Worm (Caenorhabditis elegans) whole organism, L2 larva: Measurements from ENCODE around the gene T28D6.7.

Experiments
- C34F6.9 ChIP-seq: fragments of 150-350 bp; optimal IDR thresholded peaks from 2 replicates; lab custom pipeline; 2014; ENCODE audit warnings: missing biosample characterization, missing genetic modification characterization
- alr-1 ChIP-seq: fragments of 150-350 bp; optimal IDR thresholded peaks from 2 replicates; lab custom pipeline; 2014; ENCODE audit warnings: missing biosample characterization, missing genetic modification characterization
- egl-27 ChIP-seq: sonication (generic microtip); optimal IDR thresholded peaks from 3 replicates; lab custom pipeline; 2017; ENCODE audit warnings: missing biosample characterization, missing genetic modification reagents, missing genetic modification characterization
- lin-11 ChIP-seq: fragments of 150-350 bp; sonication (generic microtip); optimal IDR thresholded peaks from 2 replicates; lab custom pipeline; 2014; ENCODE audit warnings: missing biosample characterization, missing genetic modification characterization, inconsistent platforms, mixed read lengths
- lin-13 ChIP-seq: fragments of 150-350 bp; optimal IDR thresholded peaks from 2 replicates; lab custom pipeline; 2014; ENCODE audit warnings: missing biosample characterization, missing genetic modification reagents, missing genetic modification characterization
- lin-39 ChIP-seq: fragments of 150-350 bp; optimal IDR thresholded peaks from 2 replicates; lab custom pipeline; 2014; ENCODE audit warnings: missing biosample characterization, missing genetic modification reagents, missing genetic modification characterization
- mdl-1 ChIP-seq, 2 experiments: fragments of 150-350 bp in 1 of 2; sonication (generic microtip) in 1 of 2; optimal IDR thresholded peaks; 2 replicates each; lab custom pipeline; 2017; ENCODE audit warnings: missing biosample characterization in 2 of 2, missing genetic modification characterization in 2 of 2
- nhr-23 ChIP-seq: fragments of 150-350 bp; optimal IDR thresholded peaks from 2 replicates; lab custom pipeline; 2014; ENCODE audit warnings: missing biosample characterization, missing genetic modification reagents, missing genetic modification characterization
- skn-1 ChIP-seq: sonication (generic microtip); optimal IDR thresholded peaks from 2 replicates; lab custom pipeline; 2017; ENCODE audit warnings: missing biosample characterization, missing genetic modification characterization
- sma-9 ChIP-seq, 2 experiments: fragments of 150-350 bp in 1 of 2; sonication (generic microtip) in 1 of 2; optimal IDR thresholded peaks; 2 replicates each; lab custom pipeline; 2014 to 2016; ENCODE audit warnings: missing genetic modification characterization in 2 of 2, mild to moderate bottlenecking in 1 of 2, missing biosample characterization in 1 of 2, missing compliant biosample characterization in 1 of 2, missing genetic modification reagents in 1 of 2, moderate library complexity in 1 of 2
- zag-1 ChIP-seq: fragments of 150-350 bp; optimal IDR thresholded peaks from 2 replicates; lab custom pipeline; 2014; ENCODE audit warnings: missing biosample characterization, missing genetic modification characterization
- ztf-1 ChIP-seq: fragments of 200-800 bp; sonication (Bioruptor generic); conservative IDR thresholded peaks from 2 replicates; pipeline ENCODE4 v1.3.6; 2022; ENCODE audit warnings: missing genetic modification characterization, missing compliant biosample characterization

DNA sequence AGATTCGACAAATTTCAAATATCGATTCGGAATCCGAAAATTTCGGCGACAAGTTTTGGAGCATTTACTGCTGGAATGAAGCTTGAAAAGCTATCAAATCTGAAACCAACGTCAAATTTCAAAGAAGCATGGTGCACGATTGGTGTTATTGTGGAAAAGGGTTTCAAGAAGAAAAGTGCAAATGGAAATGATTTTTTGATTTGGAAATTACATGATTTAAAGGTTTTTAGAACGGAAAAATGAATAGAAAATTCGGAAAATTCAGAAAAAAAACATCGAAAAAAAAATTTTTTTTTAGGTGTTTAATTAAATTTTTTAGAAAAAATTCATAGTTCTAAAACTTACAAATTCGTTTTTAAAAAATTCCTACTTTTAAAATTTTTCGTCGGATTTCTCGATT, 28.2 kb downstream of the T28D6.7 start, which contains the start of gene teg-1:
- TF ChIP-seq sma-9 (GFP tag; optimal IDR thresholded peaks at IDR 0.05; lab: Kevin White, UChicago) (no peak), sma-9 (tag; optimal IDR thresholded peaks at IDR 0.05; lab: Kevin White, UChicago) (no peak), C34F6.9 (tag; lab: Kevin White, UChicago) (no peak), mdl-1 (tag; optimal IDR thresholded peaks at IDR 0.05; lab: Kevin White, UChicago) (no peak), alr-1 (tag; lab: Kevin White, UChicago) (no peak), lin-39 (no peak), egl-27 (tag; lab: Kevin White, UChicago) (no peak), skn-1 (tag; lab: Kevin White, UChicago) (no peak), lin-13 (no peak), lin-11 (tag; lab: Kevin White, UChicago) (no peak), zag-1 (no peak), ztf-1 (no peak), nhr-23 (no peak)
